Worm (Caenorhabditis elegans): ENCODE results near the gene set-8.

The set-8 gene

DNA sequence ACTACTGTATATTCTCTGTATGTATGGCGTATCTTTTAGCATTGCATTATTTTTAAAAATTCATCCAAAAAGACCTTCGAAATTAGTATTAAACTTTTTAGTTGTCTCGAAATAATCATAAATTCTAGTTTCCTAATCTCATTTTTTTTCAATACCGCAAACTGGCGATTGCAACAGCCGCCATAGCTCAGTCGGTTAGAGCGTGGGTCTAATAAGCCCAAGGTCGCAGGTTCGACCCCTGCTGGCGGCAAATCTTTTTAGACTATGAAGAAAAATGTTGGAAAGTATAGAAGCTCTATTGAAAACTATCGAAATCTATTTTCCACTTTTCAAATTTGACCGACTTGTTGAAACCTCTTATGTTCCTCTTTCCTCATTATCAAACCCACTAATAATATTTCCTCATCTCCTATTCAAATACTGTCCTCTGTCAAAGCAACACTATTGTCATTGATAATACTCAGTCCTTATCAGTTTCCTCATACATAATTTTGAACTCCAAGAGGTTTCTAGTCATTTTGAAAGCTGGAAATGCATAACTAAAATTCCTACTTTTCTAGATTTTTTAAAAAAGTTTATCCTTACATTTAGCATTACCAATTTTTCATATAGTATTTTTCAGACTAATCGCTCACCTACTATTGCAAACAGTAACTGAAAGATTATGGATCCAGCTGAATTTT is 10.6 kb upstream of the set-8 start, which contains the start of gene jmjd-3.3:
TSS of gene jmjd-3.3 (plus strand) at position 633 of the 683 bp plus-strand sequence.
- TF ChIP-seq lin-32 (GFP tag; optimal IDR thresholded peaks at IDR 0.05), result no peak
- TF ChIP-seq lin-13 (tag; optimal IDR thresholded peaks at IDR 0.05), result no peak
- TF ChIP-seq mls-2 (tag; optimal IDR thresholded peaks at IDR 0.05), result no peak
- no peak for TF ChIP-seq nhr-28 (tag; optimal IDR thresholded peaks at IDR 0.05)
- TF ChIP-seq cnd-1 (tag; optimal IDR thresholded peaks at IDR 0.05), result no peak
- no peak for TF ChIP-seq pha-4 (tag; optimal IDR thresholded peaks at IDR 0.05)
- no peak for TF ChIP-seq mep-1 (tag; optimal IDR thresholded peaks at IDR 0.05)
- no peak for TF ChIP-seq nhr-12 (tag; optimal IDR thresholded peaks at IDR 0.05)
- no peak for TF ChIP-seq snpc-4 (tag; optimal IDR thresholded peaks at IDR 0.05)
- no peak for TF ChIP-seq ztf-11 (tag; optimal IDR thresholded peaks at IDR 0.05)
- TF ChIP-seq M03D4.4 (tag; optimal IDR thresholded peaks at IDR 0.05), result no peak
- no peak for TF ChIP-seq mab-5 (tag; optimal IDR thresholded peaks at IDR 0.05)
- TF ChIP-seq blmp-1 (tag; optimal IDR thresholded peaks at IDR 0.05), result no peak

DNA sequence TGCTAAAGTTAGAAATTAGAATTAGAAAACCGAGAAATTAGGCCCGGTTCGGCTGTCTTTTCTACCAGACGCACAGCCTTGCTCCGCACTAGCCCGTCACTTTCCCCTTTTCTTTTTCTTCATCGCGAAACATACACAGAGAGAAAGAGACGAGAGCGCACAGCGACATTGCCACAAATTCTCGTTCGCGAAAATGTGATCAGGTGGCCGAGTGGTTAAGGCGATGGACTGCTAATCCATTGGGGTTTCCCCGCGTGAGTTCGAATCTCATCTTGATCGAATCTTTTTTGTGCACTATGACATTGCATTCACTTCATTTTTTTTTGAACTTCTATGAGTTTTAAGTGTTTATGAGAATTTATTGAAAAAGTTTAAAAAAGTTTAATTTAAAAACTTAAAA is 4.1 kb upstream of the set-8 start:
- TF ChIP-seq ces-1 (GFP tag; optimal IDR thresholded peaks at IDR 0.05), result peak; percentile 32
- no peak for TF ChIP-seq pha-4 (tag; optimal IDR thresholded peaks at IDR 0.05)
- no peak for TF ChIP-seq bed-3 (GFP tag; optimal IDR thresholded peaks at IDR 0.05)
- peak; percentile 46 for TF ChIP-seq drap-1 (GFP tag; optimal IDR thresholded peaks at IDR 0.05)
- TF ChIP-seq cnd-1 (tag; optimal IDR thresholded peaks at IDR 0.05), result peak; percentile 15
- peak; percentile 3 for TF ChIP-seq mep-1 (tag; optimal IDR thresholded peaks at IDR 0.05)
- peak; percentile 23 for TF ChIP-seq sptf-1 (tag; optimal IDR thresholded peaks at IDR 0.05)
- peak; percentile 21 for TF ChIP-seq ceh-83 (GFP tag; optimal IDR thresholded peaks at IDR 0.05)

DNA sequence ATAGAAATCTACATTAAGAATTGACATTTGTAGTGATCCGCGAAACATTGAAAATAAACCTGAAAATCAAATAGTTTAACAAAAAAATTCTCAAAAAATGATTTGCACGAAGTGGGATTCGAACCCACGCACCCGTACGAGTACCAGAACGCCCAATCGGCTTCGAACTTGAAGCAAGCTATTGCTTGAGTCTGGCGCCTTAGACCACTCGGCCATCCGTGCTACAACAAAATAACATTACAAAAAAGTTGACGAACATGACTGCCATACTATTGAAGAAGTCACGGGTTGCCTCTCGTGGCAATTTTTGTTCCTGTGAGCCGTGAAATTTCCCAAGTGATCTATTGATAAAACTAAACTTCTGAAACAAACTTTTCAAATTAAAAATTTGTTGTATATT is 3.2 kb upstream of the set-8 start:
- no peak for TF ChIP-seq ham-2 (GFP tag; optimal IDR thresholded peaks at IDR 0.05)
- no peak for TF ChIP-seq ztf-11 (tag; optimal IDR thresholded peaks at IDR 0.05)
- TF ChIP-seq tbx-8 (GFP tag; optimal IDR thresholded peaks at IDR 0.05), result no peak
- no peak for TF ChIP-seq ces-1 (GFP tag; optimal IDR thresholded peaks at IDR 0.05)
- TF ChIP-seq elt-1 (tag; optimal IDR thresholded peaks at IDR 0.05; ENCODE audit: borderline replicate concordance, insufficient read depth), result no peak
- no peak for TF ChIP-seq unc-39 (tag; optimal IDR thresholded peaks at IDR 0.05)
- TF ChIP-seq flh-1 (GFP tag; optimal IDR thresholded peaks at IDR 0.05), result no peak
- no peak for TF ChIP-seq nhr-2 (tag; optimal IDR thresholded peaks at IDR 0.05)
- TF ChIP-seq cnd-1 (tag; optimal IDR thresholded peaks at IDR 0.05), result no peak
- no peak for TF ChIP-seq hlh-1 (tag; optimal IDR thresholded peaks at IDR 0.05)
- no peak for TF ChIP-seq nhr-28 (tag; optimal IDR thresholded peaks at IDR 0.05)
- no peak for TF ChIP-seq ceh-43 (GFP tag; optimal IDR thresholded peaks at IDR 0.05)
- no peak for TF ChIP-seq ceh-39 (tag; optimal IDR thresholded peaks at IDR 0.05)
- TF ChIP-seq snpc-4 (tag; optimal IDR thresholded peaks at IDR 0.05), result no peak
- TF ChIP-seq lin-32 (GFP tag; optimal IDR thresholded peaks at IDR 0.05), result no peak
- TF ChIP-seq blmp-1 (tag; optimal IDR thresholded peaks at IDR 0.05), result no peak
- no peak for TF ChIP-seq lin-13 (tag; optimal IDR thresholded peaks at IDR 0.05)
- no peak for TF ChIP-seq pha-4 (tag; optimal IDR thresholded peaks at IDR 0.05)
- no peak for TF ChIP-seq sem-2 (GFP tag; optimal IDR thresholded peaks at IDR 0.05)
- no peak for TF ChIP-seq elt-3 (tag; optimal IDR thresholded peaks at IDR 0.05)

DNA sequence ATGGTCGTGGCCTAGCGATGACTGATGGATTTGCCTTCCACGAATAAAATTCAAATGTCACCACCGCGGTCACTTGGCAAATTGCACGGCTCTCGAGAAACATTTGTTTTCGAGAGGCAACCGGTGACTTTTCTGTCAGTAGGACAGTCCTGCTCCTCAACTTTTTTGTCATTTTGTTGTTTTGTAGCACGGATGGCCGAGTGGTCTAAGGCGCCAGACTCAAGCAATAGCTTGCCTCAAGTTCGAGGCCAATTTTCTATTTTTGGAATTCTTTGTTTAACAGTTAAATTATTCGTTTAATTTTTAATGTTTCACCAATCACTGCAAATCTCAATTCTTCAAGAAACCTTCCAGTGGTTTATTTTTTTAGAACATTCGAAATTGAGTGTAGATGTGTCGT is 2.3 kb upstream of the set-8 start:
- TF ChIP-seq sem-2 (GFP tag; optimal IDR thresholded peaks at IDR 0.05) (no peak), elt-1 (tag; optimal IDR thresholded peaks at IDR 0.05; ENCODE audit: borderline replicate concordance, insufficient read depth) (no peak), mls-2 (tag; optimal IDR thresholded peaks at IDR 0.05) (no peak), lin-32 (GFP tag; optimal IDR thresholded peaks at IDR 0.05) (no peak), cnd-1 (tag; optimal IDR thresholded peaks at IDR 0.05) (no peak), unc-62 (GFP tag; optimal IDR thresholded peaks at IDR 0.05) (no peak), bed-3 (GFP tag; optimal IDR thresholded peaks at IDR 0.05) (no peak), drap-1 (GFP tag; optimal IDR thresholded peaks at IDR 0.05) (no peak), nhr-28 (tag; optimal IDR thresholded peaks at IDR 0.05) (no peak), pha-4 (tag; optimal IDR thresholded peaks at IDR 0.05) (no peak), mep-1 (tag; optimal IDR thresholded peaks at IDR 0.05) (no peak), mab-5 (tag; optimal IDR thresholded peaks at IDR 0.05) (no peak), lsy-2 (tag; optimal IDR thresholded peaks at IDR 0.05) (no peak), snpc-4 (tag; optimal IDR thresholded peaks at IDR 0.05) (no peak), sptf-1 (tag; optimal IDR thresholded peaks at IDR 0.05) (no peak), unc-120 (tag; optimal IDR thresholded peaks at IDR 0.05; ENCODE audit: poor library complexity, severe bottlenecking) (no peak), nhr-237 (tag; optimal IDR thresholded peaks at IDR 0.05) (no peak)

Data from whole organism, mixed stage, embryonic.